Worm (Caenorhabditis elegans) whole organism, mixed stage, embryonic: ENCODE data around the gene nhr-41.

Source experiments
- mls-2 ChIP-seq: sonication (generic microtip); optimal IDR thresholded peaks from 2 replicates; lab custom pipeline; 2016; ENCODE audit warnings: mild to moderate bottlenecking, missing genetic modification characterization, moderate library complexity, missing compliant biosample characterization
- nhr-28 ChIP-seq: fragments of 150-350 bp; optimal IDR thresholded peaks from 2 replicates; lab custom pipeline; 2014; ENCODE audit warnings: missing biosample characterization, missing genetic modification characterization
- pha-4 ChIP-seq: fragments of 150-350 bp; optimal IDR thresholded peaks from 2 replicates; lab custom pipeline; 2018; ENCODE audit warnings: missing biosample characterization, missing genetic modification reagents, missing genetic modification characterization
- ztf-11 ChIP-seq: fragments of 150-350 bp; optimal IDR thresholded peaks from 2 replicates; lab custom pipeline; 2014; ENCODE audit warnings: missing biosample characterization, missing genetic modification characterization

DNA sequence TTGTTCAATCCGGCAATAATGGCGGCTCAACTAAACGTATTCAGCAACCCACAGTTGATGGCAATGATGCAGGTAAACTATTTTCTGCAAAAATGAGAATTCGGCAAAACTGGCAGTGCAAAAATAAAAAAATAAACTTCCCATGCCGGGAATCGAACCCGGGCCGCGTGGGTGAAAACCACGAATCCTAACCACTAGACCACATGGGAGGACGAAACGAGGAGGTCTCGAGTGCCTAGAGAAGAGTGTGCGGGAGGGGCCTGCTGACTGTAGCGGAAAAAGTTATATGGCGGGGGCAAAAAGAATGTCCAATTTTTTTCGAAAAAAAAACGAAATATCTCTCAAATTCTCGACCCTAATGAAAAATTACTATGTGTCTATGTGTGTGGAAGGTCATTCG is 2.1 kb downstream of the nhr-41 start:
- no peak for TF ChIP-seq pha-4
- TF ChIP-seq nhr-28: no peak
- peak; percentile 82 for TF ChIP-seq mls-2 (tag; lab: Kevin White, UChicago)
- no peak for TF ChIP-seq ztf-11 (tag; lab: Kevin White, UChicago)
